Worm (Caenorhabditis elegans) whole organism, L4 larva: ENCODE data around the gene F44A2.7.
A peak's percentile ranks its signal among the peaks of the same experiment; 100 is the strongest.

ENCODE experiments used
- F49E8.2 ChIP-seq: sonication (generic microtip); optimal IDR thresholded peaks from 2 replicates; lab custom pipeline; 2016; ENCODE audit warnings: missing compliant biosample characterization, mild to moderate bottlenecking, missing genetic modification characterization, borderline replicate concordance
- dmd-6 ChIP-seq: fragments of 200-800 bp; sonication (Bioruptor generic); IDR thresholded peaks from 2 replicates; pipeline ENCODE4 v1.3.6; 2022; ENCODE audit warnings: missing genetic modification reagents, missing genetic modification characterization, missing compliant biosample characterization
- duxl-1 ChIP-seq: sonication (generic microtip); optimal IDR thresholded peaks from 2 replicates; lab custom pipeline; 2016; ENCODE audit warnings: mild to moderate bottlenecking, missing genetic modification characterization, moderate library complexity, missing compliant biosample characterization; ENCODE audit not compliant: poor library complexity
- egl-43 ChIP-seq: fragments of 200-800 bp; sonication (Bioruptor generic); IDR thresholded peaks from 2 replicates; pipeline ENCODE4 v1.3.6; 2022; ENCODE audit warnings: missing genetic modification reagents, missing genetic modification characterization, missing compliant biosample characterization
- mxl-2 ChIP-seq: fragments of 200-800 bp; sonication (Bioruptor generic); conservative IDR thresholded peaks from 2 replicates; pipeline ENCODE4 v1.3.6; 2022; ENCODE audit warnings: missing genetic modification reagents, missing genetic modification characterization, missing compliant biosample characterization
- nhr-28 ChIP-seq: fragments of 150-350 bp; optimal IDR thresholded peaks from 2 replicates; lab custom pipeline; 2014; ENCODE audit warnings: missing biosample characterization, missing genetic modification characterization
- pqm-1 ChIP-seq: sonication (generic microtip); optimal IDR thresholded peaks from 2 replicates; lab custom pipeline; 2017; ENCODE audit warnings: missing biosample characterization, missing genetic modification characterization
- unc-62 ChIP-seq, 3 experiments: fragments of 150-350 bp in 1 of 3; sonication (generic microtip); optimal IDR thresholded peaks in 2 of 3; peaks in 1 of 3; 1 replicate in 1 of 3; 2 replicates in 2 of 3; lab custom pipeline; 2014 to 2017; ENCODE audit warnings: missing biosample characterization in 3 of 3, missing genetic modification characterization in 3 of 3, missing genetic modification reagents in 3 of 3, missing genotype in 1 of 3

Gene F44A2.7

ce11 chrV:9359674-9360073, 38.4 kb downstream of the F44A2.7 start, which contains the start of gene gpa-3:
Gene gpa-3, minus strand, starts transcription at chrV:9359774.
- TF ChIP-seq duxl-1 (tag; lab: Kevin White, UChicago) (no peak), unc-62 (GFP tag; optimal IDR thresholded peaks at IDR 0.05 in 1 of 2; lab: Kevin White, UChicago) (peak in 1 of 2 experiments; percentile 68), unc-62 (tag; optimal IDR thresholded peaks at IDR 0.05; lab: Kevin White, UChicago) (no peak), egl-43 (GFP tag; lab: Robert Waterston, UW) (no peak)

ce11 chrV:9370986-9371385, 49.7 kb downstream of the F44A2.7 start, which contains the start of gene E02C12.6:
Gene E02C12.6, minus strand, starts transcription at chrV:9371086.
- TF ChIP-seq mxl-2 (GFP tag; lab: Robert Waterston, UW): no peak
- TF ChIP-seq dmd-6 (GFP tag; lab: Robert Waterston, UW): peak; percentile 12; the same call in 1 of the 2 replicates
- no peak for TF ChIP-seq F49E8.2
- peak; percentile 10 for TF ChIP-seq nhr-28 (tag; lab: Kevin White, UChicago)
- peak; percentile 51 for TF ChIP-seq pqm-1
